Worm (Caenorhabditis elegans): ENCODE data around the gene ZK354.7.

DNA sequence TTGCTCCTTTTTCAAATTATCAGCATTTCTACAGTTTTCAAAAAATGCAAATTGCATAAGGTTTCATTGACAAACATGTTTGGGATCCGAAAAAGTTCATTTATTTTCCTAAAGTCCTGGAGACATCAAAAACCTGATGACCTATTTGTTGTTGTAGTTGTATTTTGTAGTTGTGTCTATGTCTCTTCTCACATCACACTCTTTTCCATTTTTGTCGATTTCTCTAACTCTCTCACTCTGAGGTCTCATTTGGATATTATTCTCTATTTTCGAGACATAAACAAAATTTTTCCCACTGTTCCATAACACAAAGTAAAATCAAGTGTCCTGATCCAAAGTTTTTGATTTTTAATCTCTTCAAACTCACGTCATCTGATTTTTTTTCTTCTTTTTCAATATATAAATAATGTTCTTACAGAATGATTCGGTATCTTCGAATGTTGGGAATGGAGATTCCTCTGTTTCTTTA, 15.9 kb upstream of the ZK354.7 start, which contains the start of gene slc-46A:
- no peak for TF ChIP-seq flt-1 (GFP tag; IDR thresholded peaks at IDR 0.05)
- TF ChIP-seq tab-1 (GFP tag; IDR thresholded peaks at IDR 0.05), result no peak
